Fruit fly (Drosophila melanogaster) S2 (cell line): ENCODE results near the gene koko.

Experiments
- CG8478 ChIP-seq: fragments of >200 bp; optimal IDR thresholded peaks from 2 replicates; lab custom pipeline; 2018
- CTCF ChIP-seq, 2 experiments: fragments of >200 bp; optimal IDR thresholded peaks; 2 replicates each; lab custom pipeline; 2018

- TF ChIP-seq CG8478 (lab: Kevin White, UChicago) (no peak), CTCF (optimal IDR thresholded peaks at IDR 0.05; lab: Kevin White, UChicago) (no peak)
These were observed 17.9 kb upstream of the koko start, which contains the start of gene CG14309 for dm6 chr3R:18384972-18385371.
